Worm (Caenorhabditis elegans) whole organism, mixed stage, embryonic: Measurements from ENCODE around the gene F26C11.1.

Source experiments
- bed-3 ChIP-seq: fragments of 200-800 bp; sonication (Bioruptor generic); optimal IDR thresholded peaks from 3 replicates; lab custom pipeline; 2018; ENCODE audit warnings: mild to moderate bottlenecking, missing genetic modification characterization, moderate library complexity, missing compliant biosample characterization
- blmp-1 ChIP-seq: fragments of 150-350 bp; optimal IDR thresholded peaks from 2 replicates; lab custom pipeline; 2014; ENCODE audit warnings: missing biosample characterization, missing genetic modification characterization
- ceh-39 ChIP-seq: fragments of 150-350 bp; optimal IDR thresholded peaks from 2 replicates; lab custom pipeline; 2014; ENCODE audit warnings: missing biosample characterization, missing genetic modification characterization
- ceh-83 ChIP-seq: fragments of 200-800 bp; sonication (Bioruptor generic); optimal IDR thresholded peaks from 2 replicates; lab custom pipeline; 2018; ENCODE audit warnings: mild to moderate bottlenecking, missing genetic modification characterization, missing compliant biosample characterization
- ces-1 ChIP-seq: fragments of 150-350 bp; optimal IDR thresholded peaks from 2 replicates; lab custom pipeline; 2014; ENCODE audit warnings: missing biosample characterization, missing genetic modification reagents, missing genetic modification characterization
- elt-1 ChIP-seq: sonication (generic microtip); optimal IDR thresholded peaks from 2 replicates; lab custom pipeline; 2017; ENCODE audit warnings: missing genetic modification characterization, mild to moderate bottlenecking, missing compliant biosample characterization, antibody characterized with exemption, moderate library complexity, borderline replicate concordance; ENCODE audit not compliant: insufficient read depth
- elt-3 ChIP-seq: fragments of 150-350 bp; optimal IDR thresholded peaks from 2 replicates; lab custom pipeline; 2014; ENCODE audit warnings: missing biosample characterization, missing genetic modification characterization
- flh-1 ChIP-seq: fragments of 200-800 bp; sonication (Bioruptor generic); optimal IDR thresholded peaks from 2 replicates; lab custom pipeline; 2018; ENCODE audit warnings: mild to moderate bottlenecking, missing genetic modification characterization, moderate library complexity, missing compliant biosample characterization
- ham-2 ChIP-seq: fragments of 200-800 bp; sonication (Bioruptor generic); optimal IDR thresholded peaks from 2 replicates; lab custom pipeline; 2018; ENCODE audit warnings: mild to moderate bottlenecking, missing genetic modification characterization, missing compliant biosample characterization
- lin-13 ChIP-seq: fragments of 150-350 bp; optimal IDR thresholded peaks from 2 replicates; lab custom pipeline; 2014; ENCODE audit warnings: missing biosample characterization, missing genetic modification characterization
- lin-32 ChIP-seq: fragments of 200-800 bp; sonication (Bioruptor generic); optimal IDR thresholded peaks from 2 replicates; lab custom pipeline; 2018; ENCODE audit warnings: mild to moderate bottlenecking, missing genetic modification characterization, missing compliant biosample characterization
- lsy-2 ChIP-seq: fragments of 150-350 bp; optimal IDR thresholded peaks from 2 replicates; lab custom pipeline; 2014; ENCODE audit warnings: missing biosample characterization, missing genetic modification characterization
- mep-1 ChIP-seq: fragments of 150-350 bp; optimal IDR thresholded peaks from 2 replicates; lab custom pipeline; 2017; ENCODE audit warnings: missing biosample characterization, missing genetic modification reagents, missing genetic modification characterization, inconsistent platforms
- mls-2 ChIP-seq: sonication (generic microtip); optimal IDR thresholded peaks from 2 replicates; lab custom pipeline; 2016; ENCODE audit warnings: mild to moderate bottlenecking, missing genetic modification characterization, moderate library complexity, missing compliant biosample characterization
- nhr-12 ChIP-seq: fragments of 150-350 bp; optimal IDR thresholded peaks from 2 replicates; lab custom pipeline; 2014; ENCODE audit warnings: missing biosample characterization, missing genetic modification characterization
- nhr-2 ChIP-seq: fragments of 150-350 bp; optimal IDR thresholded peaks from 2 replicates; lab custom pipeline; 2014; ENCODE audit warnings: missing biosample characterization, missing genetic modification characterization
- nhr-237 ChIP-seq: fragments of 150-350 bp; optimal IDR thresholded peaks from 2 replicates; lab custom pipeline; 2014; ENCODE audit warnings: missing biosample characterization, missing genetic modification characterization
- nhr-28 ChIP-seq: fragments of 150-350 bp; optimal IDR thresholded peaks from 2 replicates; lab custom pipeline; 2014; ENCODE audit warnings: missing biosample characterization, missing genetic modification characterization
- nhr-76 ChIP-seq: sonication (generic microtip); optimal IDR thresholded peaks from 2 replicates; lab custom pipeline; 2017; ENCODE audit warnings: missing biosample characterization, missing genetic modification characterization
- pha-4 ChIP-seq: fragments of 150-350 bp; optimal IDR thresholded peaks from 2 replicates; lab custom pipeline; 2018; ENCODE audit warnings: missing biosample characterization, missing genetic modification reagents, missing genetic modification characterization
- sem-2 ChIP-seq: fragments of 200-800 bp; sonication (Bioruptor generic); optimal IDR thresholded peaks from 2 replicates; lab custom pipeline; 2018; ENCODE audit warnings: mild to moderate bottlenecking, missing genetic modification characterization, missing compliant biosample characterization
- sptf-1 ChIP-seq: sonication (generic microtip); optimal IDR thresholded peaks from 2 replicates; lab custom pipeline; 2017; ENCODE audit warnings: mild to moderate bottlenecking, missing genetic modification characterization, moderate library complexity, missing compliant biosample characterization
- tbx-8 ChIP-seq: fragments of 200-800 bp; sonication (Bioruptor generic); optimal IDR thresholded peaks from 2 replicates; lab custom pipeline; 2018; ENCODE audit warnings: mild to moderate bottlenecking, missing genetic modification characterization, moderate library complexity, missing compliant biosample characterization
- unc-120 ChIP-seq: sonication (generic microtip); optimal IDR thresholded peaks from 2 replicates; lab custom pipeline; 2017; ENCODE audit warnings: missing genetic modification characterization, missing compliant biosample characterization; ENCODE audit not compliant: poor library complexity, severe bottlenecking
- unc-39 ChIP-seq: fragments of 150-350 bp; optimal IDR thresholded peaks from 2 replicates; lab custom pipeline; 2014; ENCODE audit warnings: missing biosample characterization, missing genetic modification characterization
- unc-62 ChIP-seq: fragments of 150-350 bp; optimal IDR thresholded peaks from 2 replicates; lab custom pipeline; 2014; ENCODE audit warnings: missing biosample characterization, missing genetic modification reagents, missing genetic modification characterization
- zip-8 ChIP-seq: fragments of 150-350 bp; optimal IDR thresholded peaks from 2 replicates; lab custom pipeline; 2014; ENCODE audit warnings: missing biosample characterization, missing genetic modification characterization
- ztf-11 ChIP-seq: fragments of 150-350 bp; optimal IDR thresholded peaks from 2 replicates; lab custom pipeline; 2014; ENCODE audit warnings: missing biosample characterization, missing genetic modification characterization

Gene F26C11.1

DNA sequence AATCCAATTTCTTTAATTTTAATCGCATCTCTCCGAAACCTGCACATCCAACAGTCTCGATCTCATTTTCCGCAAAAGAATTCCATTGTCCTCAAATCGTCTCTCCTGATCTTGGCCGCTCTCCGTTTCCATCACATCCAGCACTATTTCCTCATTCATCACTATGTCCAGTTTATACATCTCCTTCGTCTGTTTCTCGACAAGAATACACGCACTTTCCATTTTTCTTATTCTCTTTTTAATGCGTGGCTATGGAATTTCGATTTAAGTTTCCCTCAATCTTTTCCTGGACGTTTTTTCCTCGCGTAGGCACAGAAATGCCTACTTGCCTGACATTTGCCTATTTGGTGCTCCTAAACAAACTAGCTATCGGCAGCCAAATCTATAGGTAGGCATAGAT lies 14.7 kb upstream of the F26C11.1 start:
- peak; percentile 35 for TF ChIP-seq blmp-1 (tag; lab: Kevin White, UChicago)
- TF ChIP-seq pha-4 (tag; lab: Kevin White, UChicago), result no peak
- TF ChIP-seq flh-1 (GFP tag; lab: Kevin White, UChicago), result no peak

DNA sequence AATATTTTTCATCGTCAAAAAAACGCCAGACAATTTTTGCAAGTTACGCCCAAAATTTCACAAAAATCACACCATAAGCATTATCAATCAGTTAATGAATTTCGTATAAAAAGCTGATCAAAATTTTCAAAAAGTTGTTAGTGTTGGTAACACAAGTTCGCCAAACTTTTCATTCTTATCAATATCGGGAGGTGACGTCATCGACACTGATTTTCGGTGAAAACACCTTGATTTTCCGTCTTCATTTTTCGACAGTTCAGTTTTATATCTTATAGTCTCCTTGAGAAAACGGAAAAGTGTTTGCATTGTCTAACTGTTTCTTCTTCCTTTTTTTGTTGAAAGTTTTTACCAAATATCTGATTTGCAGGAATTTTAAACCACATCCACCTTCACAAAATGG lies 13.7 kb upstream of the F26C11.1 start, which contains the start of gene C08H9.15:
Gene C08H9.15 (plus strand): TSS at position 368 of the 400 bp plus-strand sequence.
- peak; percentile 16 for TF ChIP-seq zip-8 (tag; lab: Kevin White, UChicago)
- TF ChIP-seq ceh-39 (tag; lab: Kevin White, UChicago), result no peak
- TF ChIP-seq, all 35 proteins: peak for 1

ce11 chrII:9886216-9886615 lies 8.3 kb upstream of the F26C11.1 start, which contains the start of gene algn-8:
Gene algn-8, minus strand, starts transcription at chrII:9886442.
- no peak for TF ChIP-seq flh-1 (GFP tag; lab: Kevin White, UChicago)
- no peak for TF ChIP-seq ztf-11 (tag; lab: Kevin White, UChicago)
- TF ChIP-seq sptf-1 (tag; lab: Kevin White, UChicago), result no peak
- no peak for TF ChIP-seq lsy-2 (tag; lab: Kevin White, UChicago)
- no peak for TF ChIP-seq lin-32
- TF ChIP-seq mep-1, result no peak
- no peak for TF ChIP-seq tbx-8 (GFP tag; lab: Kevin White, UChicago)
- no peak for TF ChIP-seq sem-2 (GFP tag; lab: Kevin White, UChicago)
- no peak for TF ChIP-seq zip-8 (tag; lab: Kevin White, UChicago)

DNA sequence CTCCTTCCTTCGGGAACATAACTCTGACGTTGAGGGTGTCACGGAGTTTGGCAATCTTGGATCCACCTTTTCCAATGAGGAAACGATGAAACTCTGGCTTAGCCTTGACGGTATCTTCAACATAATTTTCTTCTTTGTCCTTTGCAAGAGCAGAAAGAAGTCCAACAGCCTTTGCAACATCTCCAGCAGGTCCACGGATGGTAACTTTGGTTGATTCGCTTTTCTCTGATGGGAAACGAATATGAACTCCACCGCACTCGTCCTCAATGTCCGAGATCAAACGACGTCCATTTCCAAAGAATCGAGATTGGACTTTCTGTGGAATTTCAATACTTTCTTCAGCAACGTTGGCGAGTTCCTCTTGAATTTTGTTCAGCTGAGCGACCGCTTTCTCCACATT lies 6.0 kb upstream of the F26C11.1 start:
- TF ChIP-seq bed-3 (no peak), ceh-39 (tag; lab: Kevin White, UChicago) (no peak), nhr-12 (tag; lab: Kevin White, UChicago) (no peak), nhr-76 (tag; lab: Kevin White, UChicago) (no peak), elt-1 (tag; lab: Kevin White, UChicago) (no peak), unc-120 (tag; lab: Kevin White, UChicago) (no peak), sem-2 (GFP tag; lab: Kevin White, UChicago) (no peak), elt-3 (tag; lab: Kevin White, UChicago) (no peak), ceh-83 (GFP tag; lab: Kevin White, UChicago) (no peak), zip-8 (tag; lab: Kevin White, UChicago) (no peak), nhr-28 (tag; lab: Kevin White, UChicago) (no peak), mls-2 (tag; lab: Kevin White, UChicago) (no peak), flh-1 (GFP tag; lab: Kevin White, UChicago) (no peak), nhr-237 (tag; lab: Kevin White, UChicago) (no peak), unc-39 (no peak), ces-1 (GFP tag; lab: Kevin White, UChicago) (no peak), nhr-2 (tag; lab: Kevin White, UChicago) (no peak)

- TF ChIP-seq ham-2, result no peak
- TF ChIP-seq mls-2 (tag; lab: Kevin White, UChicago), result no peak
- TF ChIP-seq pha-4 (tag; lab: Kevin White, UChicago), result peak; percentile 20
- TF ChIP-seq sptf-1 (tag; lab: Kevin White, UChicago), result peak; percentile 7
- TF ChIP-seq lin-13 (tag; lab: Kevin White, UChicago), result no peak
- TF ChIP-seq, all 35 proteins: peak for 2
Observed at ce11 chrII:9891031-9891689, 3.4 kb upstream of the F26C11.1 start, which contains the start of gene vgln-1. Gene vgln-1, minus strand, starts transcription at chrII:9891081.

ce11 chrII:9891823-9892222 lies 2.7 kb upstream of the F26C11.1 start:
- TF ChIP-seq nhr-2 (tag; lab: Kevin White, UChicago) (peak; percentile 4), ztf-11 (tag; lab: Kevin White, UChicago) (no peak), lsy-2 (tag; lab: Kevin White, UChicago) (no peak), elt-1 (tag; lab: Kevin White, UChicago) (peak; percentile 96), ham-2 (peak; percentile 76), unc-62 (GFP tag; lab: Kevin White, UChicago) (peak; percentile 42)
- TF ChIP-seq, all 35 proteins: peak for 4
